Worm (Caenorhabditis elegans) whole organism, late embryonic: Measurements from ENCODE around the gene M106.7.

ENCODE experiments used
- C38D4.7 ChIP-seq: fragments of 200-800 bp; sonication (Bioruptor generic); optimal IDR thresholded peaks from 2 replicates; lab custom pipeline; 2018; ENCODE audit warnings: mild to moderate bottlenecking, missing genetic modification characterization, moderate library complexity, missing compliant biosample characterization
- F13H6.1 ChIP-seq: sonication (generic microtip); optimal IDR thresholded peaks from 2 replicates; lab custom pipeline; 2016; ENCODE audit warnings: missing genetic modification characterization, missing compliant biosample characterization
- K02D7.2 ChIP-seq: sonication (generic microtip); optimal IDR thresholded peaks from 2 replicates; lab custom pipeline; 2017; ENCODE audit warnings: mild to moderate bottlenecking, missing genetic modification characterization, missing compliant biosample characterization
- K09A11.1 ChIP-seq: sonication (generic microtip); optimal IDR thresholded peaks from 2 replicates; lab custom pipeline; 2017; ENCODE audit warnings: antibody characterized with exemption, mild to moderate bottlenecking, missing genetic modification characterization, missing compliant biosample characterization; ENCODE audit not compliant: insufficient read depth
- Y22D7AL.16 ChIP-seq: sonication (generic microtip); optimal IDR thresholded peaks from 2 replicates; lab custom pipeline; 2016; ENCODE audit warnings: missing genetic modification characterization, missing compliant biosample characterization
- ama-1 ChIP-seq: fragments of 150-350 bp; optimal IDR thresholded peaks from 2 replicates; lab custom pipeline; 2014
- ceh-14 ChIP-seq: sonication (generic microtip); optimal IDR thresholded peaks from 2 replicates; lab custom pipeline; 2016; ENCODE audit warnings: missing genotype, missing genetic modification characterization, missing compliant biosample characterization
- ceh-18 ChIP-seq: sonication (generic microtip); optimal IDR thresholded peaks from 2 replicates; lab custom pipeline; 2016; ENCODE audit warnings: missing genetic modification characterization, missing compliant biosample characterization
- ceh-19 ChIP-seq: fragments of 200-800 bp; sonication (Bioruptor generic); optimal IDR thresholded peaks from 2 replicates; lab custom pipeline; 2018; ENCODE audit warnings: mild to moderate bottlenecking, missing genetic modification characterization, missing compliant biosample characterization
- ceh-2 ChIP-seq: sonication (generic microtip); optimal IDR thresholded peaks from 2 replicates; lab custom pipeline; 2016; ENCODE audit warnings: missing genotype, missing genetic modification characterization, missing compliant biosample characterization
- ceh-30 ChIP-seq: fragments of 150-350 bp; optimal IDR thresholded peaks from 2 replicates; lab custom pipeline; 2014; ENCODE audit warnings: missing biosample characterization, missing genetic modification characterization
- ceh-31 ChIP-seq: sonication (generic microtip); optimal IDR thresholded peaks from 2 replicates; lab custom pipeline; 2016; ENCODE audit warnings: missing genetic modification characterization, missing compliant biosample characterization
- ceh-34 ChIP-seq: sonication (generic microtip); optimal IDR thresholded peaks from 2 replicates; lab custom pipeline; 2016; ENCODE audit warnings: mild to moderate bottlenecking, missing genetic modification characterization, missing compliant biosample characterization
- ceh-45 ChIP-seq: fragments of 200-800 bp; sonication (Bioruptor generic); IDR thresholded peaks from 2 replicates; pipeline ENCODE4 v1.3.6; 2022; ENCODE audit warnings: missing genetic modification reagents, missing genetic modification characterization, missing compliant biosample characterization
- ceh-48 ChIP-seq: sonication (generic microtip); optimal IDR thresholded peaks from 2 replicates; lab custom pipeline; 2016; ENCODE audit warnings: missing genetic modification characterization, inconsistent platforms, missing compliant biosample characterization
- ceh-6 ChIP-seq: fragments of 200-800 bp; sonication (Bioruptor generic); optimal IDR thresholded peaks from 2 replicates; lab custom pipeline; 2018; ENCODE audit warnings: mild to moderate bottlenecking, missing genetic modification characterization, missing compliant biosample characterization
- elt-2 ChIP-seq: sonication (generic microtip); optimal IDR thresholded peaks from 2 replicates; lab custom pipeline; 2016; ENCODE audit warnings: missing genetic modification reagents, missing genetic modification characterization, missing compliant biosample characterization
- ets-4 ChIP-seq: sonication (generic microtip); optimal IDR thresholded peaks from 2 replicates; lab custom pipeline; 2016; ENCODE audit warnings: missing genetic modification characterization, missing compliant biosample characterization
- eyg-1 ChIP-seq: sonication (generic microtip); optimal IDR thresholded peaks from 2 replicates; lab custom pipeline; 2016; ENCODE audit warnings: missing genotype, missing genetic modification characterization, missing compliant biosample characterization
- fax-1 ChIP-seq: sonication (generic microtip); optimal IDR thresholded peaks from 2 replicates; lab custom pipeline; 2016; ENCODE audit warnings: missing genotype, missing genetic modification characterization, missing compliant biosample characterization
- fkh-10 ChIP-seq: fragments of 150-350 bp; optimal IDR thresholded peaks from 2 replicates; lab custom pipeline; 2014; ENCODE audit warnings: missing biosample characterization, missing genetic modification reagents, missing genetic modification characterization
- fkh-6 ChIP-seq: sonication (generic microtip); optimal IDR thresholded peaks from 2 replicates; lab custom pipeline; 2016; ENCODE audit warnings: missing genetic modification characterization, missing compliant biosample characterization
- gmeb-2 ChIP-seq: sonication (generic microtip); optimal IDR thresholded peaks from 2 replicates; lab custom pipeline; 2016; ENCODE audit warnings: missing genetic modification characterization, inconsistent platforms, missing compliant biosample characterization
- hlh-13 ChIP-seq: fragments of 200-800 bp; sonication (Bioruptor generic); optimal IDR thresholded peaks from 2 replicates; lab custom pipeline; 2018; ENCODE audit warnings: mild to moderate bottlenecking, missing genetic modification characterization, missing compliant biosample characterization
- hlh-15 ChIP-seq: sonication (generic microtip); optimal IDR thresholded peaks from 2 replicates; lab custom pipeline; 2016; ENCODE audit warnings: missing genetic modification characterization, missing compliant biosample characterization
- hlh-30 ChIP-seq: sonication (generic microtip); optimal IDR thresholded peaks from 2 replicates; lab custom pipeline; 2017; ENCODE audit warnings: antibody characterized with exemption, missing genetic modification characterization, missing compliant biosample characterization; ENCODE audit not compliant: insufficient read depth
- hlh-6 ChIP-seq: sonication (generic microtip); optimal IDR thresholded peaks from 2 replicates; lab custom pipeline; 2016; ENCODE audit warnings: missing genotype, missing genetic modification characterization, missing compliant biosample characterization
- madf-2 ChIP-seq: sonication (generic microtip); optimal IDR thresholded peaks from 2 replicates; lab custom pipeline; 2017; ENCODE audit warnings: missing genetic modification characterization, missing compliant biosample characterization
- mec-3 ChIP-seq: sonication (generic microtip); optimal IDR thresholded peaks from 2 replicates; lab custom pipeline; 2016; ENCODE audit warnings: borderline replicate concordance, missing genetic modification characterization, missing compliant biosample characterization
- nfya-1 ChIP-seq: sonication (generic microtip); optimal IDR thresholded peaks from 2 replicates; lab custom pipeline; 2017; ENCODE audit warnings: missing genetic modification characterization, mild to moderate bottlenecking, missing compliant biosample characterization, antibody characterized with exemption, moderate library complexity
- nhr-232 ChIP-seq: sonication (generic microtip); optimal IDR thresholded peaks from 2 replicates; lab custom pipeline; 2016; ENCODE audit warnings: missing genetic modification characterization, missing compliant biosample characterization
- npax-4 ChIP-seq: sonication (generic microtip); optimal IDR thresholded peaks from 2 replicates; lab custom pipeline; 2016; ENCODE audit warnings: missing genetic modification characterization, missing compliant biosample characterization
- pag-3 ChIP-seq: sonication (generic microtip); optimal IDR thresholded peaks from 2 replicates; lab custom pipeline; 2016; ENCODE audit warnings: missing compliant biosample characterization, missing genetic modification characterization, borderline replicate concordance
- pat-9 ChIP-seq: fragments of 200-800 bp; sonication (Bioruptor generic); optimal IDR thresholded peaks from 2 replicates; lab custom pipeline; 2018; ENCODE audit warnings: mild to moderate bottlenecking, missing genetic modification characterization, moderate library complexity, missing compliant biosample characterization
- pax-1 ChIP-seq: fragments of 150-350 bp; optimal IDR thresholded peaks from 2 replicates; lab custom pipeline; 2014; ENCODE audit warnings: missing biosample characterization, missing genetic modification characterization
- pha-4 ChIP-seq: fragments of 150-350 bp; optimal IDR thresholded peaks from 2 replicates; lab custom pipeline; 2018; ENCODE audit warnings: missing biosample characterization, missing genetic modification reagents, missing genetic modification characterization
- rnt-1 ChIP-seq: sonication (generic microtip); optimal IDR thresholded peaks from 2 replicates; lab custom pipeline; 2016; ENCODE audit warnings: missing genetic modification characterization, missing compliant biosample characterization
- sox-2 ChIP-seq: fragments of 200-800 bp; sonication (Bioruptor generic); IDR thresholded peaks from 2 replicates; pipeline ENCODE4 v1.3.6; 2022; ENCODE audit warnings: missing genetic modification reagents, missing genetic modification characterization, missing compliant biosample characterization
- tbx-2 ChIP-seq: sonication (generic microtip); optimal IDR thresholded peaks from 2 replicates; lab custom pipeline; 2016; ENCODE audit warnings: missing genetic modification characterization, missing compliant biosample characterization
- tbx-7 ChIP-seq: sonication (generic microtip); optimal IDR thresholded peaks from 2 replicates; lab custom pipeline; 2016; ENCODE audit warnings: missing genotype, missing genetic modification characterization, missing compliant biosample characterization
- unc-3 ChIP-seq, 2 experiments: fragments of 200-800 bp in 1 of 2; sonication (Bioruptor generic) in 1 of 2; sonication (generic microtip) in 1 of 2; conservative IDR thresholded peaks in 1 of 2; optimal IDR thresholded peaks in 1 of 2; 2 replicates each; pipeline versions ENCODE4 v1.3.6 to Lab custom; 2016 to 2022; ENCODE audit warnings: missing compliant biosample characterization in 2 of 2, missing genetic modification characterization in 2 of 2, missing genetic modification reagents in 1 of 2
- unc-86 ChIP-seq: sonication (generic microtip); optimal IDR thresholded peaks from 2 replicates; lab custom pipeline; 2016; ENCODE audit warnings: missing genetic modification characterization, missing compliant biosample characterization
- zip-5 ChIP-seq: sonication (generic microtip); optimal IDR thresholded peaks from 2 replicates; lab custom pipeline; 2016; ENCODE audit warnings: missing genetic modification characterization, missing compliant biosample characterization

Gene M106.7

ce11 chrII:10849903-10850302 is 7.1 kb downstream of the M106.7 start, which contains the start of gene M106.2:
M106.2 (minus strand) TSS chrII:10850003.
- TF ChIP-seq ceh-18 (tag; lab: Kevin White, UChicago) (no peak), ceh-14 (tag; lab: Kevin White, UChicago) (no peak), unc-86 (no peak), mec-3 (tag; lab: Kevin White, UChicago) (no peak), ceh-30 (tag; lab: Kevin White, UChicago) (no peak)

ce11 chrII:10847057-10847456 is 9.9 kb downstream of the M106.7 start:
- no peak for TF ChIP-seq rnt-1 (tag; lab: Kevin White, UChicago)
- TF ChIP-seq hlh-15: no peak
- no peak for TF ChIP-seq elt-2
- no peak for TF ChIP-seq sox-2 (GFP tag; lab: Robert Waterston, UW)
- TF ChIP-seq fkh-10 (GFP tag; lab: Kevin White, UChicago): no peak
- no peak for TF ChIP-seq madf-2 (tag; lab: Kevin White, UChicago)
- no peak for TF ChIP-seq K02D7.2 (tag; lab: Kevin White, UChicago)
- no peak for TF ChIP-seq eyg-1 (tag; lab: Kevin White, UChicago)
- TF ChIP-seq pat-9 (tag; lab: Kevin White, UChicago): no peak
- no peak for TF ChIP-seq pax-1 (tag; lab: Kevin White, UChicago)
- TF ChIP-seq ceh-31 (tag; lab: Kevin White, UChicago): no peak
- TF ChIP-seq ets-4: no peak
- TF ChIP-seq fax-1 (tag; lab: Kevin White, UChicago): no peak
- no peak for TF ChIP-seq gmeb-2 (tag; lab: Kevin White, UChicago)

- TF ChIP-seq ceh-48 (tag; lab: Kevin White, UChicago): no peak
- TF ChIP-seq tbx-7: no peak
- no peak for TF ChIP-seq nfya-1 (tag; lab: Kevin White, UChicago)
- TF ChIP-seq nhr-232: no peak
- no peak for TF ChIP-seq ceh-19
- TF ChIP-seq ets-4: no peak
- TF ChIP-seq fkh-10 (GFP tag; lab: Kevin White, UChicago): no peak
- no peak for TF ChIP-seq pha-4 (tag; lab: Kevin White, UChicago)
- TF ChIP-seq, all 69 proteins: peak for 0
Observed at ce11 chrII:10843527-10843926, 13.4 kb downstream of the M106.7 start, which contains the start of gene M106.8. M106.8 (minus strand) TSS chrII:10843627.

- TF ChIP-seq ceh-18 (tag; lab: Kevin White, UChicago): peak; percentile 85
- TF ChIP-seq fkh-10 (GFP tag; lab: Kevin White, UChicago): no peak
- TF ChIP-seq nhr-232: peak; percentile 87
- no peak for TF ChIP-seq pha-4 (tag; lab: Kevin White, UChicago)
- TF ChIP-seq C38D4.7 (GFP tag; lab: Kevin White, UChicago): peak; percentile 83
- peak; percentile 54 for TF ChIP-seq F13H6.1 (tag; lab: Kevin White, UChicago)
- peak; percentile 82 for TF ChIP-seq npax-4
- peak; percentile 87 for TF ChIP-seq ceh-34 (tag; lab: Kevin White, UChicago)
- peak; percentile 94 for TF ChIP-seq elt-2
- peak; percentile 93 for TF ChIP-seq tbx-2 (tag; lab: Kevin White, UChicago)
- peak; percentile 69 for TF ChIP-seq ceh-31 (tag; lab: Kevin White, UChicago)
- TF ChIP-seq pag-3 (tag; lab: Kevin White, UChicago): peak; percentile 5
- peak; percentile 91 for TF ChIP-seq unc-86
- peak; percentile 85 for TF ChIP-seq K09A11.1
- peak; percentile 68 for TF ChIP-seq tbx-7
- TF ChIP-seq hlh-6: peak; percentile 88
- TF ChIP-seq ceh-2 (tag; lab: Kevin White, UChicago): peak; percentile 76
- TF ChIP-seq ceh-6: peak; percentile 91
- TF ChIP-seq sox-2 (GFP tag; lab: Robert Waterston, UW): peak; percentile 82
- TF ChIP-seq ceh-14 (tag; lab: Kevin White, UChicago): peak; percentile 58
- peak; percentile 65 for TF ChIP-seq zip-5 (tag; lab: Kevin White, UChicago)
- TF ChIP-seq ama-1: no peak
- TF ChIP-seq unc-3 (GFP tag; conservative IDR thresholded peaks at IDR 0.05; lab: Robert Waterston, UW): peak; percentile 77
- TF ChIP-seq unc-3 (tag; optimal IDR thresholded peaks at IDR 0.05; lab: Kevin White, UChicago): peak; percentile 84
- peak; percentile 55 for TF ChIP-seq mec-3 (tag; lab: Kevin White, UChicago)
- peak; percentile 81 for TF ChIP-seq Y22D7AL.16
- peak; percentile 84 for TF ChIP-seq fkh-6 (tag; lab: Kevin White, UChicago)
- peak; percentile 78 for TF ChIP-seq ceh-48 (tag; lab: Kevin White, UChicago)
- peak; percentile 67; the same call in 1 of the 2 replicates for TF ChIP-seq ceh-45 (GFP tag; lab: Robert Waterston, UW)
- peak; percentile 58 for TF ChIP-seq rnt-1 (tag; lab: Kevin White, UChicago)
- TF ChIP-seq ets-4: no peak
- peak; percentile 79 for TF ChIP-seq hlh-30 (tag; lab: Kevin White, UChicago)
- peak; percentile 93 for TF ChIP-seq eyg-1 (tag; lab: Kevin White, UChicago)
- TF ChIP-seq hlh-13 (GFP tag; lab: Kevin White, UChicago): peak; percentile 89
- peak; percentile 74 for TF ChIP-seq nfya-1 (tag; lab: Kevin White, UChicago)
Observed at ce11 chrII:10840067-10840466, 16.9 kb downstream of the M106.7 start.
